Fruit fly (Drosophila melanogaster): Measurements from ENCODE around the gene Jon25Bii.

Gene Jon25Bii

dm6 chr2L:4981278-4981966, 28.5 kb upstream of the Jon25Bii start, which contains the start of the genes CG8892 and CG34126 (continued):
- TF ChIP-seq lbe (GFP tag; optimal IDR thresholded peaks at IDR 0.05) (peak; percentile 95), odd (GFP tag; optimal IDR thresholded peaks at IDR 0.05) (peak; percentile 90), CG10654 (GFP tag; optimal IDR thresholded peaks at IDR 0.05) (peak; percentile 98), Lhr (GFP tag; optimal IDR thresholded peaks at IDR 0.05) (peak; percentile 89), ATbp (GFP tag; optimal IDR thresholded peaks at IDR 0.05) (peak; percentile 90), Atf3 (GFP tag; optimal IDR thresholded peaks at IDR 0.05) (peak; percentile 96), sob (GFP tag; IDR thresholded peaks at IDR 0.05) (peak; percentile 98), CG8388 (GFP tag; optimal IDR thresholded peaks at IDR 0.05) (peak; percentile 93), Lim3 (GFP tag; IDR thresholded peaks at IDR 0.05) (peak; percentile 83), CG6791 (GFP tag; IDR thresholded peaks at IDR 0.05; ENCODE audit: partially characterized antibody) (0 out of 3 replicates have a peak, but pooled peaks have one; percentile 19), CG15011 (GFP tag; optimal IDR thresholded peaks at IDR 0.05) (peak; percentile 95), CG9817 (tag; optimal IDR thresholded peaks at IDR 0.05) (peak; percentile 98), ato (GFP tag; IDR thresholded peaks at IDR 0.05; ENCODE audit: partially characterized antibody) (no peak), sens-2 (GFP tag; IDR thresholded peaks at IDR 0.05) (peak; percentile 77), vvl (GFP tag; IDR thresholded peaks at IDR 0.05) (peak; percentile 96), insv (GFP tag; optimal IDR thresholded peaks at IDR 0.05) (peak in 1 of 2 experiments; percentile 91), CG30020 (tag; optimal IDR thresholded peaks at IDR 0.05) (peak; percentile 89), zf30C (GFP tag; optimal IDR thresholded peaks at IDR 0.05) (peak; percentile 74), CG12236 (GFP tag; optimal IDR thresholded peaks at IDR 0.05) (peak; percentile 87), pita (GFP tag; optimal IDR thresholded peaks at IDR 0.05) (no peak), sd (tag; optimal IDR thresholded peaks at IDR 0.05) (peak; percentile 90), E2f1 (GFP tag; IDR thresholded peaks at IDR 0.05) (peak; percentile 94), aop (GFP tag; IDR thresholded peaks at IDR 0.05) (peak; percentile 72; the same call in 1 of the 2 replicates), dimm (GFP tag; IDR thresholded peaks at IDR 0.05) (peak; percentile 82), pfk (GFP tag; optimal IDR thresholded peaks at IDR 0.05) (peak; percentile 54), pzg (GFP tag; optimal IDR thresholded peaks at IDR 0.05) (peak; percentile 84), crol (GFP tag; IDR thresholded peaks at IDR 0.05) (no peak), CG17568 (GFP tag; optimal IDR thresholded peaks at IDR 0.05) (no peak), ems (GFP tag; optimal IDR thresholded peaks at IDR 0.05) (peak; percentile 96), prd (optimal IDR thresholded peaks at IDR 0.05) (no peak), prd (GFP tag; IDR thresholded peaks at IDR 0.05) (peak; percentile 98), usp (GFP tag; optimal IDR thresholded peaks at IDR 0.05) (no peak), chn (GFP tag; optimal IDR thresholded peaks at IDR 0.05) (peak; percentile 98), Mes4 (GFP tag; optimal IDR thresholded peaks at IDR 0.05) (peak; percentile 87), gce (GFP tag; IDR thresholded peaks at IDR 0.05) (peak; percentile 78; the same call in 2 of the 3 replicates), disco-r (GFP tag; optimal IDR thresholded peaks at IDR 0.05) (peak; percentile 83), Atf6 (GFP tag; IDR thresholded peaks at IDR 0.05) (peak; percentile 97), CG12744 (GFP tag; optimal IDR thresholded peaks at IDR 0.05) (peak; percentile 87), CG11723 (GFP tag; optimal IDR thresholded peaks at IDR 0.05) (peak; percentile 96), kni (GFP tag; optimal IDR thresholded peaks at IDR 0.05) (peak; percentile 98), D (optimal IDR thresholded peaks at IDR 0.05) (no peak), D (GFP tag; optimal IDR thresholded peaks at IDR 0.05) (peak; percentile 97), chinmo (GFP tag; IDR thresholded peaks at IDR 0.05; ENCODE audit: partially characterized antibody) (peak; percentile 87; the same call in 2 of the 4 replicates), mld (GFP tag; IDR thresholded peaks at IDR 0.05; ENCODE audit: partially characterized antibody) (no peak), CG10959 (GFP tag; IDR thresholded peaks at IDR 0.05) (peak; percentile 93), fru (optimal IDR thresholded peaks at IDR 0.05) (no peak), C15 (GFP tag; IDR thresholded peaks at IDR 0.05) (peak; percentile 89), hkb (optimal IDR thresholded peaks at IDR 0.05) (peak; percentile 93), hkb (GFP tag; IDR thresholded peaks at IDR 0.05) (peak; percentile 92), CG43689 (GFP tag; IDR thresholded peaks at IDR 0.05) (peak; percentile 89), D19B (GFP tag; optimal IDR thresholded peaks at IDR 0.05) (peak; percentile 91)

Data from whole organism, embryonic.